Fruit fly (Drosophila melanogaster) whole organism, prepupa: ENCODE results near the gene brwl.

Source experiments
- CG10631 ChIP-seq: fragments of 200-800 bp; sonication (Bioruptor generic); optimal IDR thresholded peaks from 2 replicates; lab custom pipeline; 2016; ENCODE audit warnings: missing biosample characterization, missing genetic modification characterization
- CG10669 ChIP-seq: fragments of 200-800 bp; sonication (Bioruptor generic); optimal IDR thresholded peaks from 3 replicates; lab custom pipeline; 2018; ENCODE audit warnings: missing biosample characterization, mild to moderate bottlenecking, missing genetic modification characterization, moderate library complexity
- CG11294 ChIP-seq: fragments of 200-800 bp; sonication (Bioruptor generic); IDR thresholded peaks from 2 replicates; pipeline ENCODE4 v1.3.6; 2022; ENCODE audit warnings: missing biosample characterization, missing genetic modification characterization
- CG11762 ChIP-seq: fragments of 200-800 bp; sonication (Bioruptor generic); optimal IDR thresholded peaks from 3 replicates; lab custom pipeline; 2016; ENCODE audit warnings: missing biosample characterization, missing genetic modification characterization; ENCODE audit not compliant: insufficient read depth
- CG11902 ChIP-seq: fragments of 200-800 bp; sonication (Bioruptor generic); optimal IDR thresholded peaks from 3 replicates; lab custom pipeline; 2016; ENCODE audit warnings: missing biosample characterization, missing genetic modification characterization
- CG15336 ChIP-seq: fragments of 200-800 bp; sonication (Bioruptor generic); IDR thresholded peaks from 2 replicates; pipeline ENCODE4 v1.3.6; 2022; ENCODE audit warnings: missing biosample characterization, missing genetic modification characterization
- CG1621 ChIP-seq: fragments of 200-800 bp; sonication (Bioruptor generic); optimal IDR thresholded peaks from 3 replicates; lab custom pipeline; 2018; ENCODE audit warnings: missing biosample characterization, mild to moderate bottlenecking, missing genetic modification characterization
- CG3032 ChIP-seq: fragments of 200-800 bp; optimal IDR thresholded peaks from 2 replicates; lab custom pipeline; 2019; ENCODE audit warnings: missing biosample characterization, mild to moderate bottlenecking, missing genetic modification characterization, moderate library complexity
- CG32006 ChIP-seq: fragments of 200-800 bp; sonication (Bioruptor generic); optimal IDR thresholded peaks from 3 replicates; lab custom pipeline; 2017; ENCODE audit warnings: missing biosample characterization, mild to moderate bottlenecking, missing genetic modification characterization
- CG34406 ChIP-seq: fragments of 200-800 bp; sonication (Bioruptor generic); optimal IDR thresholded peaks from 3 replicates; lab custom pipeline; 2016; ENCODE audit warnings: missing biosample characterization, missing genetic modification characterization
- CG4318 ChIP-seq: fragments of 200-800 bp; sonication (Bioruptor generic); optimal IDR thresholded peaks from 3 replicates; lab custom pipeline; 2017; ENCODE audit warnings: missing biosample characterization, mild to moderate bottlenecking, missing genetic modification characterization
- CG6163 ChIP-seq: fragments of 200-800 bp; sonication (Bioruptor generic); IDR thresholded peaks from 3 replicates; pipeline ENCODE4 v1.3.6; 2022; ENCODE audit warnings: missing biosample characterization, missing genetic modification characterization
- CG6276 ChIP-seq: fragments of 200-800 bp; sonication (Bioruptor generic); optimal IDR thresholded peaks from 2 replicates; lab custom pipeline; 2017; ENCODE audit warnings: missing biosample characterization, mild to moderate bottlenecking, missing genetic modification characterization
- CG6808 ChIP-seq: fragments of 200-800 bp; sonication (Bioruptor generic); optimal IDR thresholded peaks from 3 replicates; lab custom pipeline; 2017; ENCODE audit warnings: missing biosample characterization, missing genetic modification characterization, mild to moderate bottlenecking, moderate library complexity, missing genetic modification reagents
- CG6854 ChIP-seq: fragments of 200-800 bp; sonication (Bioruptor generic); optimal IDR thresholded peaks from 2 replicates; lab custom pipeline; 2017; ENCODE audit warnings: missing biosample characterization, mild to moderate bottlenecking, missing genetic modification characterization
- CG7368 ChIP-seq: fragments of 200-800 bp; sonication (Bioruptor generic); optimal IDR thresholded peaks from 3 replicates; lab custom pipeline; 2016; ENCODE audit warnings: missing biosample characterization, missing genetic modification characterization
- CG8119 ChIP-seq: fragments of 200-800 bp; sonication (Bioruptor generic); IDR thresholded peaks from 3 replicates; pipeline ENCODE4 v1.3.6; 2022; ENCODE audit warnings: missing biosample characterization, missing genetic modification characterization
- CG8632 ChIP-seq: fragments of 200-800 bp; sonication (Bioruptor generic); optimal IDR thresholded peaks from 3 replicates; lab custom pipeline; 2016; ENCODE audit warnings: missing biosample characterization, missing genetic modification characterization
- CG9139 ChIP-seq: fragments of 200-800 bp; sonication (Bioruptor generic); optimal IDR thresholded peaks from 3 replicates; lab custom pipeline; 2017; ENCODE audit warnings: missing biosample characterization, mild to moderate bottlenecking, missing genetic modification characterization
- Eip75B ChIP-seq: fragments of 200-800 bp; sonication (Bioruptor generic); optimal IDR thresholded peaks from 3 replicates; lab custom pipeline; 2016; ENCODE audit warnings: missing biosample characterization, missing genetic modification characterization
- Eip78C ChIP-seq: fragments of 200-800 bp; sonication (Bioruptor generic); peaks from one replicate; lab custom pipeline; 2016; ENCODE audit warnings: missing biosample characterization, missing genetic modification characterization
- Eip93F ChIP-seq: fragments of 200-800 bp; sonication (Bioruptor generic); optimal IDR thresholded peaks from 2 replicates; lab custom pipeline; 2016; ENCODE audit warnings: missing biosample characterization, mild to moderate bottlenecking, missing genetic modification characterization
- Ets96B ChIP-seq: fragments of 200-800 bp; optimal IDR thresholded peaks from 2 replicates; lab custom pipeline; 2019; ENCODE audit warnings: missing biosample characterization, mild to moderate bottlenecking, missing genetic modification characterization, moderate library complexity
- Gug ChIP-seq: fragments of 200-800 bp; sonication (Bioruptor generic); IDR thresholded peaks from 2 replicates; pipeline ENCODE4 v1.3.6; 2022; ENCODE audit warnings: missing biosample characterization, missing genetic modification characterization
- Hr38 ChIP-seq: sonication (Bioruptor generic); optimal IDR thresholded peaks from 2 replicates; lab custom pipeline; 2016; ENCODE audit warnings: missing biosample characterization, missing genetic modification characterization
- Hr39 ChIP-seq: fragments of 200-800 bp; sonication (Bioruptor generic); optimal IDR thresholded peaks from 2 replicates; lab custom pipeline; 2016; ENCODE audit warnings: missing biosample characterization, missing genetic modification characterization
- Hr4 ChIP-seq: fragments of 200-800 bp; sonication (Bioruptor generic); optimal IDR thresholded peaks from 3 replicates; lab custom pipeline; 2016; ENCODE audit warnings: missing biosample characterization, missing genetic modification characterization
- Lpt ChIP-seq: fragments of 200-800 bp; sonication (Bioruptor generic); optimal IDR thresholded peaks from 3 replicates; lab custom pipeline; 2016; ENCODE audit warnings: missing biosample characterization, missing genetic modification characterization
- Met ChIP-seq: fragments of 200-800 bp; sonication (Bioruptor generic); optimal IDR thresholded peaks from 3 replicates; lab custom pipeline; 2016; ENCODE audit warnings: missing biosample characterization, missing genetic modification characterization
- OdsH ChIP-seq: fragments of 200-800 bp; sonication (Bioruptor generic); optimal IDR thresholded peaks from 3 replicates; lab custom pipeline; 2016; ENCODE audit warnings: missing biosample characterization, missing genetic modification characterization
- Smox ChIP-seq: fragments of 200-800 bp; sonication (Bioruptor generic); optimal IDR thresholded peaks from 3 replicates; lab custom pipeline; 2016; ENCODE audit warnings: missing biosample characterization, missing genetic modification characterization
- Sox14 ChIP-seq: fragments of 200-800 bp; sonication (Bioruptor generic); optimal IDR thresholded peaks from 3 replicates; lab custom pipeline; 2016; ENCODE audit warnings: missing biosample characterization, missing genetic modification characterization
- Sox15 ChIP-seq: fragments of 200-800 bp; sonication (Bioruptor generic); optimal IDR thresholded peaks from 3 replicates; lab custom pipeline; 2016; ENCODE audit warnings: missing biosample characterization, missing genetic modification characterization
- achi ChIP-seq: fragments of 200-800 bp; sonication (Bioruptor generic); optimal IDR thresholded peaks from 3 replicates; lab custom pipeline; 2016; ENCODE audit warnings: missing biosample characterization, missing genetic modification characterization
- acj6 ChIP-seq: fragments of 200-800 bp; sonication (Bioruptor generic); optimal IDR thresholded peaks from 3 replicates; lab custom pipeline; 2016; ENCODE audit warnings: missing biosample characterization, missing genetic modification characterization
- cyc ChIP-seq: fragments of 200-800 bp; sonication (Bioruptor generic); optimal IDR thresholded peaks from 3 replicates; lab custom pipeline; 2016; ENCODE audit warnings: missing biosample characterization, missing genetic modification characterization
- dac ChIP-seq: fragments of 200-800 bp; sonication (Bioruptor generic); optimal IDR thresholded peaks from 2 replicates; lab custom pipeline; 2017; ENCODE audit warnings: missing biosample characterization, mild to moderate bottlenecking, missing genetic modification characterization
- dsx ChIP-seq: fragments of 200-800 bp; optimal IDR thresholded peaks from 3 replicates; lab custom pipeline; 2019; ENCODE audit warnings: missing biosample characterization, mild to moderate bottlenecking, missing genetic modification characterization, moderate library complexity; ENCODE audit not compliant: poor library complexity, severe bottlenecking
- esn ChIP-seq: fragments of 200-800 bp; sonication (Bioruptor generic); optimal IDR thresholded peaks from 2 replicates; lab custom pipeline; 2016; ENCODE audit warnings: missing biosample characterization, mild to moderate bottlenecking, missing genetic modification characterization, moderate library complexity
- fkh ChIP-seq: fragments of 200-800 bp; sonication (Bioruptor generic); optimal IDR thresholded peaks from 3 replicates; lab custom pipeline; 2017; ENCODE audit warnings: missing biosample characterization, mild to moderate bottlenecking, missing genetic modification characterization, moderate library complexity
- lz ChIP-seq: fragments of 200-800 bp; sonication (Bioruptor generic); optimal IDR thresholded peaks from 3 replicates; lab custom pipeline; 2016; ENCODE audit warnings: missing biosample characterization, missing genetic modification characterization
- net ChIP-seq: fragments of 200-800 bp; sonication (Bioruptor generic); optimal IDR thresholded peaks from 3 replicates; lab custom pipeline; 2016; ENCODE audit warnings: missing biosample characterization, missing genetic modification characterization
- pdm3 ChIP-seq: fragments of 200-800 bp; sonication (Bioruptor generic); optimal IDR thresholded peaks from 3 replicates; lab custom pipeline; 2016; ENCODE audit warnings: missing biosample characterization, missing genetic modification characterization
- salr ChIP-seq, 2 experiments: fragments of 200-800 bp; sonication (Bioruptor generic); optimal IDR thresholded peaks; 3 replicates each; lab custom pipeline; 2016 to 2018; ENCODE audit warnings: missing biosample characterization in 2 of 2, missing genetic modification characterization in 2 of 2, mild to moderate bottlenecking in 1 of 2
- svp ChIP-seq: fragments of 200-800 bp; sonication (Bioruptor generic); peaks from one replicate; lab custom pipeline; 2016; ENCODE audit warnings: missing biosample characterization, missing genetic modification characterization
- topi ChIP-seq: fragments of 200-800 bp; sonication (Bioruptor generic); optimal IDR thresholded peaks from 3 replicates; lab custom pipeline; 2016; ENCODE audit warnings: missing biosample characterization, missing genetic modification characterization
- vri ChIP-seq: fragments of 200-800 bp; sonication (Bioruptor generic); optimal IDR thresholded peaks from 3 replicates; lab custom pipeline; 2016; ENCODE audit warnings: missing biosample characterization, mild to moderate bottlenecking, missing genetic modification characterization

brwl gene

dm6 chr2L:9591146-9591545 is 22.5 kb downstream of the brwl start:
- TF ChIP-seq CG10631 (GFP tag; lab: Kevin White, UChicago) (no peak), topi (no peak), cyc (GFP tag; lab: Kevin White, UChicago) (no peak), Eip75B (GFP tag; lab: Kevin White, UChicago) (no peak), CG11294 (GFP tag; lab: Robert Waterston, UW) (no peak)
- TF ChIP-seq, all 60 proteins: peak for 0

- TF ChIP-seq Hr38 (GFP tag; lab: Kevin White, UChicago): no peak
- peak; percentile 5 for TF ChIP-seq acj6 (GFP tag; lab: Kevin White, UChicago)
- no peak for TF ChIP-seq CG3032 (tag; lab: Kevin White, UChicago)
- no peak for TF ChIP-seq OdsH (GFP tag; lab: Kevin White, UChicago)
- peak; percentile 5 for TF ChIP-seq CG10631 (GFP tag; lab: Kevin White, UChicago)
- TF ChIP-seq Ets96B: no peak
- TF ChIP-seq CG34406 (GFP tag; lab: Kevin White, UChicago): no peak
- TF ChIP-seq Gug (GFP tag; lab: Robert Waterston, UW): no peak
- no peak for TF ChIP-seq CG1621 (tag; lab: Kevin White, UChicago)
- peak; percentile 2 for TF ChIP-seq Smox (GFP tag; lab: Kevin White, UChicago)
- TF ChIP-seq CG4318: no peak
- TF ChIP-seq svp (GFP tag; lab: Kevin White, UChicago): peak; percentile 53
- TF ChIP-seq esn (GFP tag; lab: Kevin White, UChicago): no peak
- no peak for TF ChIP-seq lz (GFP tag; lab: Kevin White, UChicago)
- no peak for TF ChIP-seq salr (GFP tag; optimal IDR thresholded peaks at IDR 0.05; lab: Kevin White, UChicago)
- peak; percentile 30 for TF ChIP-seq fkh
- no peak for TF ChIP-seq CG10669 (GFP tag; lab: Kevin White, UChicago)
- peak; percentile 6 for TF ChIP-seq Met
- no peak for TF ChIP-seq Eip75B (GFP tag; lab: Kevin White, UChicago)
- TF ChIP-seq Sox14 (GFP tag; lab: Kevin White, UChicago): no peak
- TF ChIP-seq CG32006 (GFP tag; lab: Kevin White, UChicago): no peak
- TF ChIP-seq achi (GFP tag; lab: Kevin White, UChicago): no peak
- no peak for TF ChIP-seq dac
Observed at dm6 chr2L:9594625-9595300, 26.1 kb downstream of the brwl start.

dm6 chr2L:9598390-9598789 is 29.7 kb downstream of the brwl start:
- no peak for TF ChIP-seq salr (GFP tag; optimal IDR thresholded peaks at IDR 0.05; lab: Kevin White, UChicago)
- peak; percentile 33 for TF ChIP-seq acj6 (GFP tag; lab: Kevin White, UChicago)
- TF ChIP-seq CG15336: peak; percentile 45; the same call in 1 of the 2 replicates
- no peak for TF ChIP-seq vri
- TF ChIP-seq achi (GFP tag; lab: Kevin White, UChicago): peak; percentile 21
- TF ChIP-seq lz (GFP tag; lab: Kevin White, UChicago): no peak
- TF ChIP-seq net (GFP tag; lab: Kevin White, UChicago): no peak
- peak; percentile 73 for TF ChIP-seq Eip78C (GFP tag; lab: Kevin White, UChicago)
- TF ChIP-seq Gug (GFP tag; lab: Robert Waterston, UW): peak; percentile 47
- peak; percentile 55; the same call in 2 of the 3 replicates for TF ChIP-seq CG8119 (GFP tag; lab: Robert Waterston, UW)
- TF ChIP-seq svp (GFP tag; lab: Kevin White, UChicago): no peak
- TF ChIP-seq Lpt (GFP tag; lab: Kevin White, UChicago): no peak
- TF ChIP-seq CG4318: no peak
- TF ChIP-seq CG10631 (GFP tag; lab: Kevin White, UChicago): peak; percentile 28
- peak; percentile 22 for TF ChIP-seq CG10669 (GFP tag; lab: Kevin White, UChicago)
- TF ChIP-seq CG11762 (GFP tag; lab: Kevin White, UChicago): no peak
- peak; percentile 72 for TF ChIP-seq CG6163 (GFP tag; lab: Robert Waterston, UW)
- TF ChIP-seq CG8632 (GFP tag; lab: Kevin White, UChicago): no peak
- no peak for TF ChIP-seq CG6276 (GFP tag; lab: Kevin White, UChicago)
- no peak for TF ChIP-seq CG11902 (GFP tag; lab: Kevin White, UChicago)
- no peak for TF ChIP-seq Eip93F (GFP tag; lab: Kevin White, UChicago)
- TF ChIP-seq CG6854: no peak
- TF ChIP-seq dac: no peak
- TF ChIP-seq Smox (GFP tag; lab: Kevin White, UChicago): peak; percentile 6
- peak; percentile 12 for TF ChIP-seq pdm3 (GFP tag; lab: Kevin White, UChicago)
- TF ChIP-seq Sox15 (GFP tag; lab: Kevin White, UChicago): no peak
- no peak for TF ChIP-seq CG9139 (GFP tag; lab: Kevin White, UChicago)
- TF ChIP-seq Hr4: peak; percentile 4
- no peak for TF ChIP-seq CG7368
- TF ChIP-seq Hr39 (GFP tag; lab: Kevin White, UChicago): no peak
- no peak for TF ChIP-seq dsx
- TF ChIP-seq CG6808: no peak
